Fruit fly (Drosophila melanogaster) whole organism, embryonic: ENCODE measurements around the gene CG32944.

Source experiments
- C15 ChIP-seq: fragments of 200-800 bp; sonication (Bioruptor generic); IDR thresholded peaks from 3 replicates; pipeline ENCODE4 v1.3.6; 2022; ENCODE audit warnings: missing biosample characterization, missing genetic modification characterization
- CG11560 ChIP-seq: fragments of 200-800 bp; sonication (Bioruptor generic); IDR thresholded peaks from 3 replicates; pipeline ENCODE4 v1.3.6; 2022; ENCODE audit warnings: missing biosample characterization, missing genetic modification characterization
- CG13296 ChIP-seq: fragments of 200-800 bp; sonication (Bioruptor generic); optimal IDR thresholded peaks from 3 replicates; lab custom pipeline; 2018; ENCODE audit warnings: missing biosample characterization, mild to moderate bottlenecking, missing genetic modification characterization
- CG13894 ChIP-seq: fragments of 200-800 bp; sonication (Bioruptor generic); optimal IDR thresholded peaks from 3 replicates; lab custom pipeline; 2018; ENCODE audit warnings: missing biosample characterization, mild to moderate bottlenecking, missing genetic modification characterization, moderate library complexity
- CG17802 ChIP-seq: fragments of 200-800 bp; sonication (Bioruptor generic); optimal IDR thresholded peaks from 2 replicates; lab custom pipeline; 2018; ENCODE audit warnings: missing biosample characterization, mild to moderate bottlenecking, missing genetic modification characterization, moderate library complexity
- CG1832 ChIP-seq: fragments of 200-800 bp; sonication (Bioruptor generic); optimal IDR thresholded peaks from 2 replicates; lab custom pipeline; 2017; ENCODE audit warnings: missing biosample characterization, mild to moderate bottlenecking, missing genetic modification characterization, inconsistent platforms
- CG18476 ChIP-seq: fragments of 200-800 bp; sonication (Bioruptor generic); optimal IDR thresholded peaks from 2 replicates; lab custom pipeline; 2016; ENCODE audit warnings: missing biosample characterization, mild to moderate bottlenecking, missing genetic modification characterization
- CG18764 ChIP-seq: fragments of 200-800 bp; sonication (Bioruptor generic); optimal IDR thresholded peaks from 3 replicates; lab custom pipeline; 2016; ENCODE audit warnings: missing biosample characterization, missing genetic modification characterization
- CG2129 ChIP-seq: fragments of 200-800 bp; sonication (Bioruptor generic); IDR thresholded peaks from 2 replicates; pipeline ENCODE4 v1.3.6; 2022; ENCODE audit warnings: missing biosample characterization, missing genetic modification characterization; ENCODE audit not compliant: partially characterized antibody
- CG30403 ChIP-seq: fragments of 200-800 bp; sonication (Bioruptor generic); optimal IDR thresholded peaks from 3 replicates; lab custom pipeline; 2016; ENCODE audit warnings: missing biosample characterization, missing genetic modification characterization
- CG3163 ChIP-seq: fragments of 200-800 bp; sonication (Bioruptor generic); optimal IDR thresholded peaks from 3 replicates; lab custom pipeline; 2016; ENCODE audit warnings: missing biosample characterization, missing genetic modification characterization
- CG4328 ChIP-seq: fragments of 200-800 bp; sonication (Bioruptor generic); optimal IDR thresholded peaks from 3 replicates; lab custom pipeline; 2017; ENCODE audit warnings: missing biosample characterization, missing genetic modification reagents, missing genetic modification characterization
- CG5180 ChIP-seq: fragments of 200-800 bp; sonication (Bioruptor generic); optimal IDR thresholded peaks from 3 replicates; lab custom pipeline; 2017; ENCODE audit warnings: missing biosample characterization, missing genetic modification characterization, mild to moderate bottlenecking, moderate library complexity, missing genetic modification reagents
- CG6654 ChIP-seq: fragments of 200-800 bp; sonication (Bioruptor generic); optimal IDR thresholded peaks from 2 replicates; lab custom pipeline; 2017; ENCODE audit warnings: missing biosample characterization, mild to moderate bottlenecking, missing genetic modification characterization
- CG8089 ChIP-seq: fragments of 200-800 bp; sonication (Bioruptor generic); optimal IDR thresholded peaks from 3 replicates; lab custom pipeline; 2016; ENCODE audit warnings: missing biosample characterization, missing genetic modification characterization
- CG9215 ChIP-seq: fragments of 200-800 bp; sonication (Bioruptor generic); IDR thresholded peaks from 2 replicates; pipeline ENCODE4 v1.3.6; 2022; ENCODE audit warnings: missing biosample characterization, missing genetic modification characterization
- CG9727 ChIP-seq: fragments of 200-800 bp; sonication (Bioruptor generic); optimal IDR thresholded peaks from 3 replicates; lab custom pipeline; 2017; ENCODE audit warnings: missing biosample characterization, mild to moderate bottlenecking, missing genetic modification characterization
- CrebB ChIP-seq: fragments of 200-800 bp; sonication (Bioruptor generic); optimal IDR thresholded peaks from 3 replicates; lab custom pipeline; 2018; ENCODE audit warnings: missing biosample characterization, mild to moderate bottlenecking, missing genetic modification characterization
- Deaf1 ChIP-seq: fragments of 200-800 bp; optimal IDR thresholded peaks from 3 replicates; lab custom pipeline; 2019; ENCODE audit warnings: missing biosample characterization, mild to moderate bottlenecking, missing genetic modification characterization, moderate library complexity
- Dip2 ChIP-seq: fragments of 200-800 bp; sonication (Bioruptor generic); IDR thresholded peaks from 2 replicates; pipeline ENCODE4 v1.3.6; 2022; ENCODE audit warnings: missing biosample characterization, missing genetic modification characterization
- Doc2 ChIP-seq: fragments of 200-800 bp; sonication (Bioruptor generic); IDR thresholded peaks from 2 replicates; pipeline ENCODE4 v1.3.6; 2022; ENCODE audit warnings: missing biosample characterization, missing genetic modification characterization
- Dref ChIP-seq: fragments of 200-800 bp; sonication (Bioruptor generic); IDR thresholded peaks from 2 replicates; pipeline ENCODE4 v1.3.6; 2022; ENCODE audit warnings: missing biosample characterization, missing genetic modification characterization
- Fer3 ChIP-seq: fragments of 200-800 bp; sonication (Bioruptor generic); optimal IDR thresholded peaks from 2 replicates; lab custom pipeline; 2018; ENCODE audit warnings: missing biosample characterization, mild to moderate bottlenecking, missing genetic modification characterization, moderate library complexity
- GATAe ChIP-seq: fragments of 200-800 bp; sonication (Bioruptor generic); conservative IDR thresholded peaks from 2 replicates; pipeline ENCODE4 v1.3.6; 2022; ENCODE audit warnings: missing biosample characterization, missing genetic modification characterization
- HmgZ ChIP-seq: fragments of 200-800 bp; sonication (Bioruptor generic); optimal IDR thresholded peaks from 2 replicates; lab custom pipeline; 2018; ENCODE audit warnings: missing biosample characterization, mild to moderate bottlenecking, missing genetic modification characterization
- Hmx ChIP-seq: fragments of 200-800 bp; sonication (Bioruptor generic); optimal IDR thresholded peaks from 2 replicates; lab custom pipeline; 2016; ENCODE audit warnings: missing biosample characterization, missing genetic modification characterization
- Hr39 ChIP-seq: fragments of >200 bp; optimal IDR thresholded peaks from 2 replicates; lab custom pipeline; 2017
- NC2α ChIP-seq: fragments of 200-800 bp; sonication (Bioruptor generic); optimal IDR thresholded peaks from 2 replicates; lab custom pipeline; 2016; ENCODE audit warnings: missing biosample characterization, missing genetic modification characterization
- NFAT ChIP-seq: fragments of 200-800 bp; sonication (Bioruptor generic); IDR thresholded peaks from 2 replicates; pipeline ENCODE4 v1.3.6; 2022; ENCODE audit warnings: missing biosample characterization, missing genetic modification characterization
- Trl ChIP-seq, 3 experiments: fragments of >200 bp in 2 of 3; fragments of 200-800 bp in 1 of 3; sonication (Bioruptor generic) in 1 of 3; optimal IDR thresholded peaks; 2 replicates in 1 of 3; 3 replicates in 2 of 3; lab custom pipeline; 2016 to 2017; ENCODE audit warnings: missing biosample characterization in 1 of 3, missing genetic modification characterization in 1 of 3
- al ChIP-seq: fragments of 200-800 bp; sonication (Bioruptor generic); IDR thresholded peaks from 2 replicates; pipeline ENCODE4 v1.3.6; 2022; ENCODE audit warnings: missing biosample characterization, missing genetic modification characterization
- cas ChIP-seq: fragments of 200-800 bp; sonication (Bioruptor generic); IDR thresholded peaks from 2 replicates; pipeline ENCODE4 v1.3.6; 2022; ENCODE audit warnings: missing biosample characterization, missing genetic modification characterization
- cg ChIP-seq: fragments of 200-800 bp; sonication (Bioruptor generic); optimal IDR thresholded peaks from 3 replicates; lab custom pipeline; 2019; ENCODE audit warnings: missing biosample characterization, mild to moderate bottlenecking, missing genetic modification characterization, moderate library complexity
- chn ChIP-seq: fragments of 200-800 bp; sonication (Bioruptor generic); optimal IDR thresholded peaks from 2 replicates; lab custom pipeline; 2016; ENCODE audit warnings: missing biosample characterization, missing genetic modification characterization
- ci ChIP-seq: fragments of 200-800 bp; sonication (Bioruptor generic); IDR thresholded peaks from 3 replicates; pipeline ENCODE4 v1.3.6; 2022; ENCODE audit warnings: missing biosample characterization, missing genetic modification characterization
- dm ChIP-seq: fragments of 200-800 bp; sonication (Bioruptor generic); optimal IDR thresholded peaks from 3 replicates; lab custom pipeline; 2016; ENCODE audit warnings: missing biosample characterization, missing genetic modification characterization
- ewg ChIP-seq: fragments of 200-800 bp; sonication (Bioruptor generic); optimal IDR thresholded peaks from 3 replicates; lab custom pipeline; 2017; ENCODE audit warnings: mild to moderate bottlenecking, missing biosample characterization, missing genetic modification reagents, missing genetic modification characterization
- grau ChIP-seq: fragments of 200-800 bp; optimal IDR thresholded peaks from 3 replicates; lab custom pipeline; 2019; ENCODE audit warnings: missing biosample characterization, mild to moderate bottlenecking, missing genetic modification characterization, moderate library complexity
- jumu ChIP-seq: fragments of 200-800 bp; sonication (Bioruptor generic); optimal IDR thresholded peaks from 3 replicates; lab custom pipeline; 2016; ENCODE audit warnings: missing biosample characterization, missing genetic modification characterization
- ken ChIP-seq: fragments of 200-800 bp; sonication (Bioruptor generic); IDR thresholded peaks from 3 replicates; pipeline ENCODE4 v1.3.6; 2022; ENCODE audit warnings: missing biosample characterization, missing genetic modification characterization
- lmd ChIP-seq: fragments of 200-800 bp; sonication (Bioruptor generic); IDR thresholded peaks from 2 replicates; pipeline ENCODE4 v1.3.6; 2022; ENCODE audit warnings: missing biosample characterization, missing genetic modification characterization
- lov ChIP-seq, 2 experiments: fragments of 200-800 bp in 1 of 2; fragments of >200 bp in 1 of 2; sonication (Bioruptor generic) in 1 of 2; IDR thresholded peaks in 1 of 2; optimal IDR thresholded peaks in 1 of 2; 2 replicates in 1 of 2; 3 replicates in 1 of 2; pipeline versions ENCODE4 v1.3.6 to Lab custom; 2017 to 2022; ENCODE audit warnings: missing biosample characterization in 1 of 2, missing genetic modification characterization in 1 of 2
- phol ChIP-seq: fragments of 200-800 bp; sonication (Bioruptor generic); optimal IDR thresholded peaks from 3 replicates; lab custom pipeline; 2018; ENCODE audit warnings: missing biosample characterization, mild to moderate bottlenecking, missing genetic modification characterization, moderate library complexity
- row ChIP-seq: fragments of 200-800 bp; sonication (Bioruptor generic); IDR thresholded peaks from 3 replicates; pipeline ENCODE4 v1.3.6; 2022; ENCODE audit warnings: missing biosample characterization, missing genetic modification characterization
- sna ChIP-seq: fragments of 200-800 bp; sonication (Bioruptor generic); IDR thresholded peaks from 2 replicates; pipeline ENCODE4 v1.3.6; 2022; ENCODE audit warnings: missing biosample characterization, missing genetic modification characterization; ENCODE audit not compliant: partially characterized antibody
- stwl ChIP-seq: fragments of 200-800 bp; sonication (Bioruptor generic); optimal IDR thresholded peaks from 3 replicates; lab custom pipeline; 2018; ENCODE audit warnings: missing biosample characterization, mild to moderate bottlenecking, missing genetic modification characterization, moderate library complexity
- tll ChIP-seq, 2 experiments: fragments of 200-800 bp in 1 of 2; fragments of >200 bp in 1 of 2; sonication (Bioruptor generic) in 1 of 2; optimal IDR thresholded peaks; 2 replicates each; lab custom pipeline; 2017 to 2019; ENCODE audit warnings: missing biosample characterization in 2 of 2, missing genetic modification characterization in 2 of 2, mild to moderate bottlenecking in 1 of 2, moderate library complexity in 1 of 2
- tx ChIP-seq: fragments of 200-800 bp; sonication (Bioruptor generic); optimal IDR thresholded peaks from 2 replicates; lab custom pipeline; 2016; ENCODE audit warnings: missing biosample characterization, missing genetic modification characterization
- vvl ChIP-seq: fragments of 200-800 bp; sonication (Bioruptor generic); IDR thresholded peaks from 2 replicates; pipeline ENCODE4 v1.3.6; 2022; ENCODE audit warnings: missing biosample characterization, missing genetic modification characterization

CG32944 gene

DNA sequence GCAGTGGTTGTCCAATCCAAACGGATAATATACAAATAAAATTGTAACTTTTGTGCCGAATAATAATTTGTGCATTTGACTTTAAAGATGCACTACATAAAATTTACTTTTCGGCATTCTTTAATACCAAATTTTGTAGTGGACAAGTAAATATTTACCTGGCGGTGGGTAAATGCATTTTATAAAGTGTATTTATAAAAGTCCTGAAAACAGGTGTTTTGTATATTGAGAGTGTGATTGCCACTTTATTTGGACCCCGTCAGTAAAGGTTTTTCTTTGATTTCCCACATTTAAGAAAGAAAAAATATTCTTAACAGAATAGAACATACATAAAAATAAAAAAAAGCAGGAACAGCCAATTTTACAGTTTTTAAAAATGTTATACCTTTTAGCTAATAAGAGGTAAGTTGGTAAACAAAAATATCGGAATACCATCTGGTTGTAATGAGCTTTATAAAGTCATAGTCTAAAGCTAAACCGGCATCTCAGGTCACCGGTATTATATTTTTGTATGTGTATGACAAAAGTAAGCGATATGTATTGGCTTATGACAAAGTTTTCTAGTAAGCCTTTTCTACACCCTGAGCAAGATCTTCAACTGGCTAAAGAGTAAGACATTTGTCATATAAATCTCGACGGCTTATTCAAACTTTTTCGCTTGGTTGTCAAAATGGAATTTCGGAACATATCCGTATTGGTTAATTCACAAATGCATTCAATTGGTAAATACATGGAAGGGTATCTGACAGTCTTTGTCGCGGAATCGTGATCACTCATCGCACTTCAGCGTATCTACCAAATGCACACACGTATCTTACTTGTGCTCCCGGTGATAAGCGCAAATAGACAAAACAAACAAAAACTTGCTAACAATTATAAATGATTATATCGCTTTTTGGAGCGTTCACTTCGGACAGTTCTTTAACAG, 24.5 kb downstream of the CG32944 start (continued):
- TF ChIP-seq CG17802 (tag; lab: Kevin White, UChicago) = peak; percentile 60
- no peak for TF ChIP-seq Trl (optimal IDR thresholded peaks at IDR 0.05; lab: Kevin White, UChicago)
- peak; percentile 87 for TF ChIP-seq Trl (GFP tag; optimal IDR thresholded peaks at IDR 0.05; lab: Kevin White, UChicago)
- TF ChIP-seq CrebB (tag; lab: Kevin White, UChicago) = peak; percentile 83
- peak; percentile 67 for TF ChIP-seq CG18764
- no peak for TF ChIP-seq CG2129
- peak; percentile 74 for TF ChIP-seq CG8089 (GFP tag; lab: Kevin White, UChicago)
- peak; percentile 84 for TF ChIP-seq CG30403
- TF ChIP-seq CG1832 = no peak
- TF ChIP-seq dm (GFP tag; lab: Kevin White, UChicago) = peak; percentile 65
- peak; percentile 86 for TF ChIP-seq ken (GFP tag; lab: Robert Waterston, UW)
- TF ChIP-seq tx (GFP tag; lab: Kevin White, UChicago) = peak; percentile 84
- no peak; the same call in 1 of the 2 replicates for TF ChIP-seq CG9215
- TF ChIP-seq HmgZ (tag; lab: Kevin White, UChicago) = peak; percentile 92
- peak; percentile 78 for TF ChIP-seq GATAe (GFP tag; lab: Robert Waterston, UW)
- peak; percentile 86 for TF ChIP-seq phol
- TF ChIP-seq Doc2 (GFP tag; lab: Robert Waterston, UW) = no peak
- TF ChIP-seq lmd (GFP tag; lab: Robert Waterston, UW) = peak; percentile 88
- TF ChIP-seq grau (tag; lab: Kevin White, UChicago) = peak; percentile 90
- peak; percentile 88 for TF ChIP-seq Fer3 (tag; lab: Kevin White, UChicago)
- TF ChIP-seq CG13296 = peak; percentile 75
- TF ChIP-seq CG9727 (GFP tag; lab: Kevin White, UChicago) = peak; percentile 82
- TF ChIP-seq lov (optimal IDR thresholded peaks at IDR 0.05; lab: Kevin White, UChicago) = no peak
- TF ChIP-seq lov (GFP tag; IDR thresholded peaks at IDR 0.05; lab: Robert Waterston, UW) = peak; percentile 88; the same call in 2 of the 3 replicates
- TF ChIP-seq CG5180 (GFP tag; lab: Kevin White, UChicago) = peak; percentile 79
- TF ChIP-seq CG18476 = peak; percentile 80
- TF ChIP-seq ewg = peak; percentile 77
- peak; percentile 85 for TF ChIP-seq chn (GFP tag; lab: Kevin White, UChicago)
- peak; percentile 18 for TF ChIP-seq Hmx (GFP tag; lab: Kevin White, UChicago)
- peak; percentile 80; the same call in 1 of the 2 replicates for TF ChIP-seq al (GFP tag; lab: Robert Waterston, UW)
- TF ChIP-seq CG6654 (GFP tag; lab: Kevin White, UChicago) = peak; percentile 70
- TF ChIP-seq tll (GFP tag; optimal IDR thresholded peaks at IDR 0.05; lab: Kevin White, UChicago) = no peak
- peak; percentile 59 for TF ChIP-seq NC2α (GFP tag; lab: Kevin White, UChicago)
- peak; percentile 17 for TF ChIP-seq CG4328 (GFP tag; lab: Kevin White, UChicago)
- TF ChIP-seq Hr39 = no peak

- TF ChIP-seq cg (GFP tag; lab: Kevin White, UChicago) (peak; percentile 32), stwl (no peak), CG11560 (tag; lab: Robert Waterston, UW) (no peak), vvl (GFP tag; lab: Robert Waterston, UW) (0 out of 2 replicates have a peak, but pooled peaks have one; percentile 28), Deaf1 (peak; percentile 78), cas (GFP tag; lab: Robert Waterston, UW) (no peak), NFAT (peak; percentile 17; the same call in 1 of the 2 replicates), Trl (optimal IDR thresholded peaks at IDR 0.05; lab: Kevin White, UChicago) (peak in 1 of 2 experiments; percentile 6), Trl (GFP tag; optimal IDR thresholded peaks at IDR 0.05; lab: Kevin White, UChicago) (no peak), CG9727 (GFP tag; lab: Kevin White, UChicago) (no peak), C15 (GFP tag; lab: Robert Waterston, UW) (no peak), row (no peak; the same call in 2 of the 3 replicates), Dip2 (GFP tag; lab: Robert Waterston, UW) (no peak), ci (GFP tag; lab: Robert Waterston, UW) (0 out of 3 replicates have a peak, but pooled peaks have one; percentile 34), CG13894 (tag; lab: Kevin White, UChicago) (no peak), sna (GFP tag; lab: Robert Waterston, UW) (no peak), CG3163 (peak; percentile 17), Dref (GFP tag; lab: Robert Waterston, UW) (no peak), jumu (no peak)
These were observed 25.3 kb downstream of the CG32944 start, which contains the start of gene CG34112 for dm6 chr3R:4394117-4394516. Gene CG34112 (minus strand): TSS chr3R:4394259.
